Fruit fly (Drosophila melanogaster) whole organism: ENCODE measurements around the gene CG8004.

Experiments
- CG8478 ChIP-seq: fragments of >200 bp; optimal IDR thresholded peaks from 2 replicates; lab custom pipeline; 2018; ENCODE audit warnings: inconsistent platforms
- Dll ChIP-seq: fragments of >200 bp; optimal IDR thresholded peaks from 2 replicates; lab custom pipeline; 2017
- EcR ChIP-seq, 2 experiments: fragments of >200 bp; optimal IDR thresholded peaks; 2 replicates each; lab custom pipeline; 2017; ENCODE audit warnings: missing biosample characterization in 2 of 2, missing genetic modification characterization in 2 of 2, missing genetic modification reagents in 2 of 2
- pan ChIP-seq: fragments of >200 bp; optimal IDR thresholded peaks from 2 replicates; lab custom pipeline; 2017
- psq ChIP-seq: fragments of >200 bp; optimal IDR thresholded peaks from 2 replicates; lab custom pipeline; 2017
- usp ChIP-seq: fragments of >200 bp; optimal IDR thresholded peaks from 2 replicates; lab custom pipeline; 2017; ENCODE audit warnings: missing biosample characterization, missing genetic modification characterization, mixed read lengths

DNA sequence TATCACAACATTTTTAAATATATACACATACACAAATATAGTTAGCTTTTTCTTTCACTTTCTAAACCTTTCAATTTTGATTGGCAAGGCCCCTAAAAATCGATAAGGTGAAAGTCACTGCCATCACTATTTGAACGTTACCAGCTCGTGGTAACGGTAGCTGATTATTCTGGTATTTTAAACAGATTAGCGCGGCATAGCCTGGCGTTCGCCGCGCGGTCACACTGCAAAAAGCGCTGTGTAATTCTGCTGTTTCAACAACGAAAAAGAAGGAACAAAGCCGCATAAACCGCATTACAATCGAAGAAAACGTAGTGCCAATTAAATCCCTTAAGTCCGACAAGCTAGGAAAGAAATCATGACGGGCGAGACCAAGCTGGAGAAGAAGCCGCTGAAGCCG, 13.5 kb downstream of the CG8004 start, which contains the start of gene Rpn1:
- TF ChIP-seq usp (GFP tag; lab: Kevin White, UChicago) (no peak), Dll (lab: Kevin White, UChicago) (no peak), CG8478 (lab: Kevin White, UChicago) (no peak), psq (lab: Kevin White, UChicago) (no peak), pan (no peak), EcR (GFP tag; optimal IDR thresholded peaks at IDR 0.05; lab: Kevin White, UChicago) (no peak)
